Fruit fly (Drosophila melanogaster) whole organism, embryonic: Measurements from ENCODE around the gene Sb.

Source experiments
- Awh ChIP-seq: fragments of 200-800 bp; sonication (Bioruptor generic); IDR thresholded peaks from 2 replicates; pipeline ENCODE4, ENCODE4 v1.3.6; 2022; ENCODE audit warnings: missing biosample characterization, missing genetic modification characterization
- CG10431 ChIP-seq: fragments of 200-800 bp; sonication (Bioruptor generic); optimal IDR thresholded peaks from 3 replicates; lab custom pipeline; 2018; ENCODE audit warnings: missing biosample characterization, mild to moderate bottlenecking, missing genetic modification characterization
- CG12104 ChIP-seq: fragments of 200-800 bp; sonication (Bioruptor generic); optimal IDR thresholded peaks from 3 replicates; lab custom pipeline; 2016; ENCODE audit warnings: missing biosample characterization, missing genetic modification characterization
- CG1233 ChIP-seq: fragments of 200-800 bp; sonication (Bioruptor generic); optimal IDR thresholded peaks from 4 replicates; lab custom pipeline; 2018; ENCODE audit warnings: missing biosample characterization, mild to moderate bottlenecking, missing genetic modification characterization
- CG13894 ChIP-seq: fragments of 200-800 bp; sonication (Bioruptor generic); optimal IDR thresholded peaks from 3 replicates; lab custom pipeline; 2018; ENCODE audit warnings: missing biosample characterization, mild to moderate bottlenecking, missing genetic modification characterization, moderate library complexity
- CG1529 ChIP-seq: fragments of 200-800 bp; sonication (Bioruptor generic); optimal IDR thresholded peaks from 3 replicates; lab custom pipeline; 2018; ENCODE audit warnings: missing biosample characterization, missing genetic modification characterization
- CG15514 ChIP-seq: fragments of 200-800 bp; sonication (Bioruptor generic); optimal IDR thresholded peaks from 3 replicates; lab custom pipeline; 2017; ENCODE audit warnings: missing biosample characterization, missing genetic modification characterization, mild to moderate bottlenecking, moderate library complexity, missing genetic modification reagents
- CG32767 ChIP-seq: fragments of 200-800 bp; sonication (Bioruptor generic); IDR thresholded peaks from 2 replicates; pipeline ENCODE4 v1.3.6; 2022; ENCODE audit warnings: missing biosample characterization, missing genetic modification characterization
- CG33213 ChIP-seq: fragments of 200-800 bp; sonication (Bioruptor generic); optimal IDR thresholded peaks from 3 replicates; lab custom pipeline; 2016; ENCODE audit warnings: missing biosample characterization, missing genetic modification characterization
- CG3847 ChIP-seq: fragments of 200-800 bp; sonication (Bioruptor generic); IDR thresholded peaks from 2 replicates; pipeline ENCODE4 v1.3.6; 2022; ENCODE audit warnings: missing biosample characterization, missing genetic modification characterization
- CG5180 ChIP-seq: fragments of 200-800 bp; sonication (Bioruptor generic); optimal IDR thresholded peaks from 3 replicates; lab custom pipeline; 2017; ENCODE audit warnings: missing biosample characterization, missing genetic modification characterization, mild to moderate bottlenecking, moderate library complexity, missing genetic modification reagents
- CG6254 ChIP-seq: fragments of 200-800 bp; sonication (Bioruptor generic); optimal IDR thresholded peaks from 3 replicates; lab custom pipeline; 2017; ENCODE audit warnings: mild to moderate bottlenecking, missing biosample characterization, missing genetic modification reagents, missing genetic modification characterization
- CG7556 ChIP-seq: fragments of 200-800 bp; sonication (Bioruptor generic); optimal IDR thresholded peaks from 2 replicates; lab custom pipeline; 2017; ENCODE audit warnings: missing biosample characterization, mild to moderate bottlenecking, missing genetic modification characterization
- CG8089 ChIP-seq: fragments of 200-800 bp; sonication (Bioruptor generic); optimal IDR thresholded peaks from 3 replicates; lab custom pipeline; 2016; ENCODE audit warnings: missing biosample characterization, missing genetic modification characterization
- CG8359 ChIP-seq: fragments of 200-800 bp; sonication (Bioruptor generic); optimal IDR thresholded peaks from 2 replicates; lab custom pipeline; 2017; ENCODE audit warnings: missing biosample characterization, mild to moderate bottlenecking, missing genetic modification characterization, borderline replicate concordance
- CG8924 ChIP-seq: fragments of 200-800 bp; optimal IDR thresholded peaks from 3 replicates; lab custom pipeline; 2019; ENCODE audit warnings: missing biosample characterization, mild to moderate bottlenecking, missing genetic modification characterization, moderate library complexity
- CG9609 ChIP-seq: fragments of 200-800 bp; sonication (Bioruptor generic); optimal IDR thresholded peaks from 3 replicates; lab custom pipeline; 2016; ENCODE audit warnings: missing biosample characterization, missing genetic modification characterization
- Chrac-16 ChIP-seq: fragments of 200-800 bp; sonication (Bioruptor generic); optimal IDR thresholded peaks from 3 replicates; lab custom pipeline; 2016; ENCODE audit warnings: missing biosample characterization, missing genetic modification characterization
- Drgx ChIP-seq: fragments of 200-800 bp; sonication (Bioruptor generic); IDR thresholded peaks from 2 replicates; pipeline ENCODE4 v1.3.6; 2022; ENCODE audit warnings: missing biosample characterization, missing genetic modification characterization
- Eip74EF ChIP-seq, 2 experiments: fragments of 200-800 bp in 1 of 2; fragments of >200 bp in 1 of 2; sonication (Bioruptor generic) in 1 of 2; optimal IDR thresholded peaks; 2 replicates each; lab custom pipeline; 2017 to 2019; ENCODE audit warnings: missing biosample characterization in 2 of 2, missing genetic modification characterization in 2 of 2, mild to moderate bottlenecking in 1 of 2, moderate library complexity in 1 of 2
- HmgD ChIP-seq: fragments of 200-800 bp; sonication (Bioruptor generic); optimal IDR thresholded peaks from 3 replicates; lab custom pipeline; 2016; ENCODE audit warnings: missing biosample characterization, missing genetic modification characterization
- Hr78 ChIP-seq, 2 experiments: fragments of 200-800 bp in 1 of 2; fragments of >200 bp in 1 of 2; sonication (Bioruptor generic) in 1 of 2; optimal IDR thresholded peaks; 2 replicates each; lab custom pipeline; 2017 to 2019; ENCODE audit warnings: missing biosample characterization in 2 of 2, missing genetic modification characterization in 2 of 2, mild to moderate bottlenecking in 1 of 2, moderate library complexity in 1 of 2
- Max ChIP-seq: fragments of 200-800 bp; sonication (Bioruptor generic); optimal IDR thresholded peaks from 2 replicates; lab custom pipeline; 2016; ENCODE audit warnings: missing biosample characterization, mild to moderate bottlenecking, missing genetic modification characterization
- Myb ChIP-seq: fragments of 200-800 bp; sonication (Bioruptor generic); optimal IDR thresholded peaks from 2 replicates; lab custom pipeline; 2016; ENCODE audit warnings: missing biosample characterization, missing genetic modification characterization
- Neu2 ChIP-seq: fragments of 200-800 bp; sonication (Bioruptor generic); optimal IDR thresholded peaks from 3 replicates; lab custom pipeline; 2016; ENCODE audit warnings: missing biosample characterization, missing genetic modification characterization, borderline replicate concordance
- Nf-YA ChIP-seq: fragments of 200-800 bp; sonication (Bioruptor generic); IDR thresholded peaks from 2 replicates; pipeline ENCODE4 v1.3.6; 2022; ENCODE audit warnings: missing biosample characterization, missing genetic modification characterization
- Pdp1 ChIP-seq, 2 experiments: fragments of 200-800 bp; sonication (Bioruptor generic); optimal IDR thresholded peaks; 3 replicates each; lab custom pipeline; 2016; ENCODE audit warnings: missing biosample characterization in 2 of 2, missing genetic modification characterization in 2 of 2, mild to moderate bottlenecking in 1 of 2, moderate library complexity in 1 of 2
- Sox102F ChIP-seq: fragments of 200-800 bp; sonication (Bioruptor generic); optimal IDR thresholded peaks from 2 replicates; lab custom pipeline; 2018; ENCODE audit warnings: missing biosample characterization, mild to moderate bottlenecking, missing genetic modification characterization, moderate library complexity
- Vsx1 ChIP-seq: fragments of 200-800 bp; sonication (Bioruptor generic); optimal IDR thresholded peaks from 2 replicates; lab custom pipeline; 2017; ENCODE audit warnings: missing biosample characterization, mild to moderate bottlenecking, missing genetic modification characterization, missing genetic modification reagents
- ab ChIP-seq: fragments of 200-800 bp; sonication (Bioruptor generic); optimal IDR thresholded peaks from 2 replicates; lab custom pipeline; 2016; ENCODE audit warnings: missing biosample characterization, missing genetic modification characterization
- ac ChIP-seq: fragments of 200-800 bp; sonication (Bioruptor generic); optimal IDR thresholded peaks from 3 replicates; lab custom pipeline; 2017; ENCODE audit warnings: missing biosample characterization, mild to moderate bottlenecking, missing genetic modification characterization
- az2 ChIP-seq: fragments of 200-800 bp; sonication (Bioruptor generic); optimal IDR thresholded peaks from 3 replicates; lab custom pipeline; 2016; ENCODE audit warnings: missing biosample characterization, missing genetic modification characterization
- bigmax ChIP-seq: fragments of 200-800 bp; sonication (Bioruptor generic); optimal IDR thresholded peaks from 2 replicates; lab custom pipeline; 2018; ENCODE audit warnings: missing biosample characterization, mild to moderate bottlenecking, missing genetic modification characterization
- ci ChIP-seq: fragments of 200-800 bp; sonication (Bioruptor generic); IDR thresholded peaks from 3 replicates; pipeline ENCODE4 v1.3.6; 2022; ENCODE audit warnings: missing biosample characterization, missing genetic modification characterization
- fru ChIP-seq: fragments of >200 bp; optimal IDR thresholded peaks from 2 replicates; lab custom pipeline; 2017
- gro ChIP-seq: fragments of 200-800 bp; sonication (Bioruptor generic); optimal IDR thresholded peaks from 2 replicates; lab custom pipeline; 2016; ENCODE audit warnings: missing biosample characterization, missing genetic modification characterization
- gsb-n ChIP-seq: fragments of 200-800 bp; sonication (Bioruptor generic); optimal IDR thresholded peaks from 3 replicates; lab custom pipeline; 2018; ENCODE audit warnings: missing biosample characterization, mild to moderate bottlenecking, missing genetic modification characterization
- ham ChIP-seq: fragments of 200-800 bp; sonication (Bioruptor generic); IDR thresholded peaks from 2 replicates; pipeline ENCODE4 v1.3.6; 2022; ENCODE audit warnings: missing biosample characterization, missing genetic modification characterization
- lbe ChIP-seq: fragments of 200-800 bp; sonication (Bioruptor generic); optimal IDR thresholded peaks from 2 replicates; lab custom pipeline; 2016; ENCODE audit warnings: missing biosample characterization, mild to moderate bottlenecking, missing genetic modification characterization
- lov ChIP-seq, 2 experiments: fragments of 200-800 bp in 1 of 2; fragments of >200 bp in 1 of 2; sonication (Bioruptor generic) in 1 of 2; IDR thresholded peaks in 1 of 2; optimal IDR thresholded peaks in 1 of 2; 2 replicates in 1 of 2; 3 replicates in 1 of 2; pipeline versions ENCODE4 v1.3.6 to Lab custom; 2017 to 2022; ENCODE audit warnings: missing biosample characterization in 1 of 2, missing genetic modification characterization in 1 of 2
- luna ChIP-seq: fragments of 200-800 bp; sonication (Bioruptor generic); optimal IDR thresholded peaks from 2 replicates; lab custom pipeline; 2016; ENCODE audit warnings: missing biosample characterization, missing genetic modification characterization
- onecut ChIP-seq: fragments of 200-800 bp; sonication (Bioruptor generic); IDR thresholded peaks from 2 replicates; pipeline ENCODE4 v1.3.6; 2022; ENCODE audit warnings: missing biosample characterization, missing genetic modification characterization
- pita ChIP-seq: fragments of 200-800 bp; sonication (Bioruptor generic); optimal IDR thresholded peaks from 2 replicates; lab custom pipeline; 2017; ENCODE audit warnings: missing biosample characterization, mild to moderate bottlenecking, missing genetic modification characterization
- ro ChIP-seq: fragments of 200-800 bp; sonication (Bioruptor generic); IDR thresholded peaks from 2 replicates; pipeline ENCODE4 v1.3.6; 2022; ENCODE audit warnings: missing biosample characterization, missing genetic modification characterization
- scrt ChIP-seq: fragments of 200-800 bp; sonication (Bioruptor generic); optimal IDR thresholded peaks from 2 replicates; lab custom pipeline; 2018; ENCODE audit warnings: missing biosample characterization, mild to moderate bottlenecking, missing genetic modification characterization, moderate library complexity
- slbo ChIP-seq: fragments of 200-800 bp; sonication (Bioruptor generic); IDR thresholded peaks from 2 replicates; pipeline ENCODE4 v1.3.6; 2022; ENCODE audit warnings: missing biosample characterization, missing genetic modification characterization
- zen2 ChIP-seq: fragments of 200-800 bp; sonication (Bioruptor generic); IDR thresholded peaks from 3 replicates; pipeline ENCODE4 v1.3.6; 2022; ENCODE audit warnings: missing biosample characterization, missing genetic modification characterization; ENCODE audit not compliant: partially characterized antibody

Sb gene

DNA sequence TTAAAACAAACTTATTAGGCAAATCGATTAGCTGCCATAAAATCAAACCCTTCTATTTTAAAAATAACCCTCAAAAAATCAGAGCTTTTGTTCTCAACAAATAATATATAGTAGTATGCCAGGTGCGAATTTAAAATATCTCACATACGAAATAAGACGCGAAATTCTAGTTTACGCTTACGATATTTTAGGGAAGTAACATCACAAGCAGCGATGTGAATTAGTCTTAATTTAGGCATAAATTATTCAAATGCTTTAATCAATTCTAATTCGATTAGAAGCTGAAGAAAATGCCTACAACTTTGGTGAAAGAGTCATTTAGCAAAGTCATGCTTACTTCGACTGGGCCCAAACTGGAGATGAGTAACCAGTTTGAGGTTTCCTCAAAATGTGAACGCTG lies 32.4 kb upstream of the Sb start, which contains the start of gene sxe2:
Gene sxe2, plus strand, starts transcription at position 301 of the 400 bp plus-strand sequence.
- TF ChIP-seq lbe (GFP tag; lab: Kevin White, UChicago), result no peak
- TF ChIP-seq zen2 (GFP tag; lab: Robert Waterston, UW), result no peak
- no peak for TF ChIP-seq Awh (GFP tag; lab: Robert Waterston, UW)
- TF ChIP-seq ham (GFP tag; lab: Robert Waterston, UW), result no peak
- no peak for TF ChIP-seq ac (GFP tag; lab: Kevin White, UChicago)
- no peak for TF ChIP-seq Chrac-16 (GFP tag; lab: Kevin White, UChicago)
- no peak for TF ChIP-seq Neu2 (GFP tag; lab: Kevin White, UChicago)
- no peak for TF ChIP-seq CG12104 (GFP tag; lab: Kevin White, UChicago)
- TF ChIP-seq luna (GFP tag; lab: Kevin White, UChicago), result no peak
- TF ChIP-seq ro (GFP tag; lab: Robert Waterston, UW), result no peak
- TF ChIP-seq CG8089, result no peak
- TF ChIP-seq Drgx (GFP tag; lab: Robert Waterston, UW), result no peak
- no peak for TF ChIP-seq Max (GFP tag; lab: Kevin White, UChicago)
- no peak for TF ChIP-seq CG1233 (GFP tag; lab: Kevin White, UChicago)
- no peak for TF ChIP-seq slbo (GFP tag; lab: Robert Waterston, UW)
- no peak for TF ChIP-seq fru

DNA sequence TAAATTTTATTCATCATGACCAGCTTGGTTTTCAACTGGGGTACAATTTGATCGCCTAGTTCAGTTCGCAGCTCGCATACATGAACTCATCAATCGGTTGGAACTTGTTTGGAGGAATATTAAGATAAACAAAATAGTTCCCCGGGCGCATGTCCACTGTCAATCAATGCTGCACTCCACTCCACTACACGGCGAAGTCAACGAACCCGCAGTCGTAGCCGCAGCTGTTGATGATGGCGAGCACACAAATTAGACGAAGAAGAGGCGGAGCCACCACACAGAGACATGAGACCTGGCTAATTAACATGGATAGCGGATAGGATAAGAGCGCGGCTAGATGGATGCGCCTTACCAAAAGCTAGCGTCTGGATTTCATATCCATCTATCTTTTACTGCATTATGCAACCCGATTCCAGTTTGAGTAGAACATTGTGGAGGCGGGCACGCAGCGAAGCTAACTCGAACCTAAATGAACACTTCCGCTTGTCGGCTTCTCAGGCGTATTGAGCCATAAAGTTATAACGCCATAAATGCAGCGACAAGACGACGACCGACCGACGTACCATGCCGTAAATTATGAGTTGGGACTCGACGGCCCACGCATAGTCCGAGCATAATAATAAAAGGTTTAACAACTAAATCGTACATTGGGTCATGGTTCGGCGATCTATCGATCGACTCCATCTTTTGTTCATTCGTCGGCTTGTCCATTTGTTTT lies 23.9 kb upstream of the Sb start:
- TF ChIP-seq CG13894, result no peak
- TF ChIP-seq Myb (GFP tag; lab: Kevin White, UChicago), result no peak
- peak in 1 of 2 experiments; percentile 83 for TF ChIP-seq Pdp1 (GFP tag; optimal IDR thresholded peaks at IDR 0.05; lab: Kevin White, UChicago)
- TF ChIP-seq ci, result 0 out of 3 replicates have a peak, but pooled peaks have one; percentile 14
- no peak for TF ChIP-seq CG9609 (GFP tag; lab: Kevin White, UChicago)
- TF ChIP-seq Hr78 (GFP tag; optimal IDR thresholded peaks at IDR 0.05; lab: Kevin White, UChicago), result peak in 1 of 2 experiments; percentile 75
- TF ChIP-seq Vsx1, result peak; percentile 58
- TF ChIP-seq pita (GFP tag; lab: Kevin White, UChicago), result no peak
- TF ChIP-seq CG3847 (GFP tag; lab: Robert Waterston, UW), result no peak
- peak; percentile 58 for TF ChIP-seq CG10431 (GFP tag; lab: Kevin White, UChicago)
- no peak for TF ChIP-seq CG15514 (GFP tag; lab: Kevin White, UChicago)
- no peak for TF ChIP-seq CG32767 (GFP tag; lab: Robert Waterston, UW)
- TF ChIP-seq scrt (GFP tag; lab: Kevin White, UChicago), result no peak
- no peak for TF ChIP-seq CG7556 (GFP tag; lab: Kevin White, UChicago)
- TF ChIP-seq bigmax, result no peak
- TF ChIP-seq onecut (GFP tag; lab: Robert Waterston, UW), result peak; percentile 49; the same call in 1 of the 2 replicates
- TF ChIP-seq CG5180 (GFP tag; lab: Kevin White, UChicago), result peak; percentile 68
- peak; percentile 9 for TF ChIP-seq CG1529 (GFP tag; lab: Kevin White, UChicago)
- TF ChIP-seq gsb-n (tag; lab: Kevin White, UChicago), result peak; percentile 7
- TF ChIP-seq gro (GFP tag; lab: Kevin White, UChicago), result no peak
- no peak for TF ChIP-seq ab (GFP tag; lab: Kevin White, UChicago)
- TF ChIP-seq CG33213, result no peak
- peak in 1 of 2 experiments; percentile 72 for TF ChIP-seq Eip74EF (GFP tag; optimal IDR thresholded peaks at IDR 0.05; lab: Kevin White, UChicago)
- peak; percentile 63 for TF ChIP-seq Awh (GFP tag; lab: Robert Waterston, UW)
- no peak for TF ChIP-seq lov (optimal IDR thresholded peaks at IDR 0.05; lab: Kevin White, UChicago)
- TF ChIP-seq lov (GFP tag; IDR thresholded peaks at IDR 0.05; lab: Robert Waterston, UW), result no peak
- TF ChIP-seq Sox102F (GFP tag; lab: Kevin White, UChicago), result no peak
- peak; percentile 51 for TF ChIP-seq CG6254
- TF ChIP-seq ham (GFP tag; lab: Robert Waterston, UW), result no peak
- no peak for TF ChIP-seq CG8359 (GFP tag; lab: Kevin White, UChicago)
- TF ChIP-seq HmgD (GFP tag; lab: Kevin White, UChicago), result no peak
- TF ChIP-seq az2 (GFP tag; lab: Kevin White, UChicago), result no peak
- TF ChIP-seq Nf-YA (GFP tag; lab: Robert Waterston, UW), result no peak
- no peak for TF ChIP-seq CG8924 (tag; lab: Kevin White, UChicago)
